Fruit fly (Drosophila melanogaster) whole organism, prepupa: ENCODE data around the gene ncd.

ENCODE experiments used
- CG10669 ChIP-seq: fragments of 200-800 bp; sonication (Bioruptor generic); optimal IDR thresholded peaks from 3 replicates; lab custom pipeline; 2018; ENCODE audit warnings: missing biosample characterization, mild to moderate bottlenecking, missing genetic modification characterization, moderate library complexity
- Eip75B ChIP-seq: fragments of 200-800 bp; sonication (Bioruptor generic); optimal IDR thresholded peaks from 3 replicates; lab custom pipeline; 2016; ENCODE audit warnings: missing biosample characterization, missing genetic modification characterization
- Eip78C ChIP-seq: fragments of 200-800 bp; sonication (Bioruptor generic); peaks from one replicate; lab custom pipeline; 2016; ENCODE audit warnings: missing biosample characterization, missing genetic modification characterization

dm6 chr3R:29765267-29766095 is 41.4 kb downstream of the ncd start, which contains the start of gene kay:
- TF ChIP-seq CG10669 (GFP tag; lab: Kevin White, UChicago) (peak; percentile 11), Eip75B (GFP tag; lab: Kevin White, UChicago) (no peak), Eip78C (GFP tag; lab: Kevin White, UChicago) (peak; percentile 54)
